Fruit fly (Drosophila melanogaster) whole organism, embryonic: ENCODE data around the gene Acp32CD.

Experiments
- CG10274 ChIP-seq: fragments of 200-800 bp; sonication (Bioruptor generic); optimal IDR thresholded peaks from 3 replicates; lab custom pipeline; 2017; ENCODE audit warnings: missing biosample characterization, mild to moderate bottlenecking, missing genetic modification characterization
- CG11093 ChIP-seq: fragments of 200-800 bp; sonication (Bioruptor generic); IDR thresholded peaks from 3 replicates; pipeline ENCODE4 v1.3.6; 2022; ENCODE audit warnings: missing biosample characterization, missing genetic modification characterization
- CG11723 ChIP-seq: fragments of 200-800 bp; sonication (Bioruptor generic); optimal IDR thresholded peaks from 2 replicates; lab custom pipeline; 2017; ENCODE audit warnings: missing biosample characterization, mild to moderate bottlenecking, missing genetic modification characterization
- CG14014 ChIP-seq: fragments of 200-800 bp; sonication (Bioruptor generic); IDR thresholded peaks from 2 replicates; pipeline ENCODE4 v1.3.6; 2022; ENCODE audit warnings: missing biosample characterization, missing genetic modification characterization
- CG16815 ChIP-seq: fragments of 200-800 bp; sonication (Bioruptor generic); optimal IDR thresholded peaks from 3 replicates; lab custom pipeline; 2017; ENCODE audit warnings: missing biosample characterization, mild to moderate bottlenecking, missing genetic modification characterization
- CG18599 ChIP-seq: fragments of 200-800 bp; sonication (Bioruptor generic); optimal IDR thresholded peaks from 3 replicates; lab custom pipeline; 2017; ENCODE audit warnings: missing biosample characterization, missing genetic modification characterization, mild to moderate bottlenecking, moderate library complexity, missing genetic modification reagents
- CG2678 ChIP-seq: fragments of 200-800 bp; sonication (Bioruptor generic); optimal IDR thresholded peaks from 3 replicates; lab custom pipeline; 2019; ENCODE audit warnings: missing biosample characterization, mild to moderate bottlenecking, missing genetic modification characterization, moderate library complexity
- CG3407 ChIP-seq: fragments of 200-800 bp; sonication (Bioruptor generic); optimal IDR thresholded peaks from 2 replicates; lab custom pipeline; 2018; ENCODE audit warnings: missing biosample characterization, mild to moderate bottlenecking, missing genetic modification characterization
- CG5953 ChIP-seq: fragments of 200-800 bp; sonication (Bioruptor generic); IDR thresholded peaks from 2 replicates; pipeline ENCODE4 v1.3.6; 2022; ENCODE audit warnings: missing biosample characterization, missing genetic modification characterization
- CG8290 ChIP-seq, 3 experiments: fragments of 200-800 bp; sonication (Bioruptor generic); optimal IDR thresholded peaks; 2 replicates each; lab custom pipeline; 2016 to 2019; ENCODE audit warnings: missing biosample characterization in 3 of 3, missing genetic modification characterization in 3 of 3, mild to moderate bottlenecking in 2 of 3, moderate library complexity in 1 of 3
- CG8359 ChIP-seq: fragments of 200-800 bp; sonication (Bioruptor generic); optimal IDR thresholded peaks from 2 replicates; lab custom pipeline; 2017; ENCODE audit warnings: missing biosample characterization, mild to moderate bottlenecking, missing genetic modification characterization, borderline replicate concordance
- CG9876 ChIP-seq: fragments of 200-800 bp; sonication (Bioruptor generic); optimal IDR thresholded peaks from 2 replicates; lab custom pipeline; 2016; ENCODE audit warnings: missing biosample characterization, missing genetic modification characterization
- CTCF ChIP-seq: fragments of 200-800 bp; sonication (Bioruptor generic); optimal IDR thresholded peaks from 2 replicates; lab custom pipeline; 2017; ENCODE audit warnings: missing biosample characterization, mild to moderate bottlenecking, missing genetic modification characterization, moderate library complexity
- CoRest ChIP-seq: fragments of 200-800 bp; sonication (Bioruptor generic); optimal IDR thresholded peaks from 3 replicates; lab custom pipeline; 2018; ENCODE audit warnings: missing biosample characterization, mild to moderate bottlenecking, missing genetic modification characterization, moderate library complexity
- Dll ChIP-seq: fragments of 200-800 bp; sonication (Bioruptor generic); IDR thresholded peaks from 4 replicates; pipeline ENCODE4 v1.3.6; 2022; ENCODE audit warnings: missing biosample characterization, missing genetic modification characterization; ENCODE audit not compliant: partially characterized antibody
- Drgx ChIP-seq: fragments of 200-800 bp; sonication (Bioruptor generic); IDR thresholded peaks from 2 replicates; pipeline ENCODE4 v1.3.6; 2022; ENCODE audit warnings: missing biosample characterization, missing genetic modification characterization
- Hr78 ChIP-seq, 2 experiments: fragments of 200-800 bp in 1 of 2; fragments of >200 bp in 1 of 2; sonication (Bioruptor generic) in 1 of 2; optimal IDR thresholded peaks; 2 replicates each; lab custom pipeline; 2017 to 2019; ENCODE audit warnings: missing biosample characterization in 2 of 2, missing genetic modification characterization in 2 of 2, mild to moderate bottlenecking in 1 of 2, moderate library complexity in 1 of 2
- Neu2 ChIP-seq: fragments of 200-800 bp; sonication (Bioruptor generic); optimal IDR thresholded peaks from 3 replicates; lab custom pipeline; 2016; ENCODE audit warnings: missing biosample characterization, missing genetic modification characterization, borderline replicate concordance
- Nf-YB ChIP-seq: fragments of 200-800 bp; sonication (Bioruptor generic); optimal IDR thresholded peaks from 3 replicates; lab custom pipeline; 2019; ENCODE audit warnings: missing biosample characterization, mild to moderate bottlenecking, missing genetic modification characterization, moderate library complexity
- ab ChIP-seq: fragments of 200-800 bp; sonication (Bioruptor generic); optimal IDR thresholded peaks from 2 replicates; lab custom pipeline; 2016; ENCODE audit warnings: missing biosample characterization, missing genetic modification characterization
- al ChIP-seq: fragments of 200-800 bp; sonication (Bioruptor generic); IDR thresholded peaks from 2 replicates; pipeline ENCODE4 v1.3.6; 2022; ENCODE audit warnings: missing biosample characterization, missing genetic modification characterization
- az2 ChIP-seq: fragments of 200-800 bp; sonication (Bioruptor generic); optimal IDR thresholded peaks from 3 replicates; lab custom pipeline; 2016; ENCODE audit warnings: missing biosample characterization, missing genetic modification characterization
- cad ChIP-seq: fragments of >200 bp; optimal IDR thresholded peaks from 2 replicates; lab custom pipeline; 2017; ENCODE audit warnings: missing biosample characterization, missing genetic modification characterization
- cwo ChIP-seq: fragments of 200-800 bp; sonication (Bioruptor generic); optimal IDR thresholded peaks from 3 replicates; lab custom pipeline; 2017; ENCODE audit warnings: missing biosample characterization, missing genetic modification characterization, mild to moderate bottlenecking, moderate library complexity, missing genetic modification reagents
- dan ChIP-seq: fragments of 200-800 bp; sonication (Bioruptor generic); IDR thresholded peaks from 2 replicates; pipeline ENCODE4 v1.3.6; 2022; ENCODE audit warnings: missing biosample characterization, missing genetic modification characterization
- dati ChIP-seq: fragments of 200-800 bp; sonication (Bioruptor generic); IDR thresholded peaks from 2 replicates; pipeline ENCODE4 v1.3.6; 2022; ENCODE audit warnings: missing biosample characterization, missing genetic modification characterization
- h ChIP-seq: fragments of >200 bp; optimal IDR thresholded peaks from 2 replicates; lab custom pipeline; 2017
- hb ChIP-seq: fragments of 200-800 bp; sonication (Bioruptor generic); IDR thresholded peaks from 3 replicates; pipeline ENCODE4 v1.3.6; 2022; ENCODE audit warnings: missing biosample characterization, missing genetic modification characterization; ENCODE audit not compliant: partially characterized antibody
- ind ChIP-seq: fragments of 200-800 bp; sonication (Bioruptor generic); optimal IDR thresholded peaks from 3 replicates; lab custom pipeline; 2016; ENCODE audit warnings: missing biosample characterization, missing genetic modification characterization
- lab ChIP-seq: fragments of 200-800 bp; sonication (Bioruptor generic); optimal IDR thresholded peaks from 3 replicates; lab custom pipeline; 2017; ENCODE audit warnings: missing biosample characterization, missing genetic modification characterization, mild to moderate bottlenecking, moderate library complexity, missing genetic modification reagents
- lola ChIP-seq, 3 experiments: fragments of >200 bp in 2 of 3; fragments of 200-800 bp in 1 of 3; sonication (Bioruptor generic) in 1 of 3; optimal IDR thresholded peaks; 2 replicates each; lab custom pipeline; 2017 to 2019; ENCODE audit warnings: missing biosample characterization in 3 of 3, missing genetic modification characterization in 3 of 3, mild to moderate bottlenecking in 1 of 3, moderate library complexity in 1 of 3
- nau ChIP-seq: fragments of 200-800 bp; sonication (Bioruptor generic); optimal IDR thresholded peaks from 3 replicates; lab custom pipeline; 2017; ENCODE audit warnings: missing biosample characterization, mild to moderate bottlenecking, missing genetic modification characterization, missing genetic modification reagents
- nerfin-2 ChIP-seq: fragments of 200-800 bp; sonication (Bioruptor generic); IDR thresholded peaks from 2 replicates; pipeline ENCODE4 v1.3.6; 2022; ENCODE audit warnings: missing biosample characterization, missing genetic modification characterization; ENCODE audit not compliant: partially characterized antibody
- odd ChIP-seq: fragments of 200-800 bp; sonication (Bioruptor generic); optimal IDR thresholded peaks from 2 replicates; lab custom pipeline; 2017; ENCODE audit warnings: missing biosample characterization, mild to moderate bottlenecking, missing genetic modification characterization
- phol ChIP-seq: fragments of 200-800 bp; sonication (Bioruptor generic); optimal IDR thresholded peaks from 3 replicates; lab custom pipeline; 2018; ENCODE audit warnings: missing biosample characterization, mild to moderate bottlenecking, missing genetic modification characterization, moderate library complexity
- rib ChIP-seq: fragments of 200-800 bp; sonication (Bioruptor generic); IDR thresholded peaks from 2 replicates; pipeline ENCODE4 v1.3.6; 2022; ENCODE audit warnings: missing biosample characterization, missing genetic modification characterization
- sens-2 ChIP-seq: fragments of 200-800 bp; sonication (Bioruptor generic); IDR thresholded peaks from 2 replicates; pipeline ENCODE4 v1.3.6; 2022; ENCODE audit warnings: missing biosample characterization, missing genetic modification characterization
- sim ChIP-seq: fragments of 200-800 bp; sonication (Bioruptor generic); IDR thresholded peaks from 2 replicates; pipeline ENCODE4 v1.3.6; 2022; ENCODE audit warnings: missing biosample characterization, missing genetic modification characterization
- sqz ChIP-seq: fragments of 200-800 bp; sonication (Bioruptor generic); optimal IDR thresholded peaks from 3 replicates; lab custom pipeline; 2018; ENCODE audit warnings: missing biosample characterization, mild to moderate bottlenecking, missing genetic modification characterization
- trem ChIP-seq: fragments of 200-800 bp; optimal IDR thresholded peaks from 3 replicates; lab custom pipeline; 2019; ENCODE audit warnings: missing biosample characterization, mild to moderate bottlenecking, missing genetic modification characterization, moderate library complexity
- unpg ChIP-seq: fragments of 200-800 bp; sonication (Bioruptor generic); optimal IDR thresholded peaks from 3 replicates; lab custom pipeline; 2018; ENCODE audit warnings: missing biosample characterization, mild to moderate bottlenecking, missing genetic modification characterization, moderate library complexity
- vnd ChIP-seq: fragments of 200-800 bp; sonication (Bioruptor generic); IDR thresholded peaks from 3 replicates; pipeline ENCODE4 v1.3.6; 2022; ENCODE audit warnings: missing biosample characterization, missing genetic modification characterization; ENCODE audit not compliant: partially characterized antibody
- wek ChIP-seq: fragments of 200-800 bp; sonication (Bioruptor generic); optimal IDR thresholded peaks from 3 replicates; lab custom pipeline; 2018; ENCODE audit warnings: missing biosample characterization, mild to moderate bottlenecking, missing genetic modification characterization, moderate library complexity

Gene Acp32CD

dm6 chr2L:11039548-11040144 lies 24.2 kb downstream of the Acp32CD start (continued):
- TF ChIP-seq sens-2 (0 out of 2 replicates have a peak, but pooled peaks have one; percentile 15), nerfin-2 (GFP tag; lab: Robert Waterston, UW) (no peak), az2 (no peak), cwo (GFP tag; lab: Kevin White, UChicago) (peak; percentile 80), al (GFP tag; lab: Robert Waterston, UW) (no peak), CG2678 (tag; lab: Kevin White, UChicago) (peak; percentile 12)

- no peak for TF ChIP-seq phol
- no peak for TF ChIP-seq sim
- TF ChIP-seq ab (GFP tag; lab: Kevin White, UChicago) = no peak
- no peak for TF ChIP-seq CG16815 (GFP tag; lab: Kevin White, UChicago)
- no peak for TF ChIP-seq hb (GFP tag; lab: Robert Waterston, UW)
- TF ChIP-seq Hr78 (GFP tag; optimal IDR thresholded peaks at IDR 0.05; lab: Kevin White, UChicago) = no peak
- TF ChIP-seq CTCF (GFP tag; lab: Kevin White, UChicago) = no peak
- no peak for TF ChIP-seq CG8359
- TF ChIP-seq trem (tag; lab: Kevin White, UChicago) = no peak
- TF ChIP-seq dan (GFP tag; lab: Robert Waterston, UW) = no peak
Measured at dm6 chr2L:11041074-11041473, 25.7 kb downstream of the Acp32CD start.

- TF ChIP-seq Dll (GFP tag; lab: Robert Waterston, UW) = no peak
- peak; percentile 14; the same call in 1 of the 2 replicates for TF ChIP-seq Drgx (GFP tag; lab: Robert Waterston, UW)
- TF ChIP-seq, all 482 proteins: peak for 1
Measured at dm6 chr2L:11041785-11042184, 26.4 kb downstream of the Acp32CD start.

dm6 chr2L:11044678-11045466 lies 29.5 kb downstream of the Acp32CD start:
- TF ChIP-seq CG11093 (GFP tag; lab: Robert Waterston, UW) (no peak), CG3407 (GFP tag; lab: Kevin White, UChicago) (peak; percentile 59), CoRest (tag; lab: Kevin White, UChicago) (peak; percentile 12), nau (GFP tag; lab: Kevin White, UChicago) (peak; percentile 72), rib (GFP tag; lab: Robert Waterston, UW) (no peak), vnd (GFP tag; lab: Robert Waterston, UW) (no peak), sqz (GFP tag; lab: Kevin White, UChicago) (peak; percentile 32), cad (GFP tag; lab: Kevin White, UChicago) (no peak), wek (GFP tag; lab: Kevin White, UChicago) (peak; percentile 26), ind (peak; percentile 25), CG18599 (GFP tag; lab: Kevin White, UChicago) (peak; percentile 57), CG11723 (GFP tag; lab: Kevin White, UChicago) (peak; percentile 25), h (lab: Kevin White, UChicago) (no peak), dati (GFP tag; lab: Robert Waterston, UW) (no peak), unpg (peak; percentile 15), lab (GFP tag; lab: Kevin White, UChicago) (peak; percentile 69), CG10274 (GFP tag; lab: Kevin White, UChicago) (peak; percentile 23), CG5953 (GFP tag; lab: Robert Waterston, UW) (no peak), Nf-YB (peak; percentile 28), CG14014 (GFP tag; lab: Robert Waterston, UW) (peak; percentile 34; the same call in 1 of the 2 replicates), CG8290 (GFP tag; optimal IDR thresholded peaks at IDR 0.05; lab: Kevin White, UChicago) (no peak), CG8290 (tag; optimal IDR thresholded peaks at IDR 0.05; lab: Kevin White, UChicago) (peak in 1 of 2 experiments; percentile 41), CG9876 (GFP tag; lab: Kevin White, UChicago) (no peak), odd (GFP tag; lab: Kevin White, UChicago) (peak; percentile 60), lola (GFP tag; optimal IDR thresholded peaks at IDR 0.05; lab: Kevin White, UChicago) (peak in 1 of 3 experiments; percentile 40), Neu2 (no peak)
